Fruit fly (Drosophila melanogaster) whole organism, embryonic: ENCODE measurements around the gene CG13884.

Experiments
- ATbp ChIP-seq: fragments of 200-800 bp; sonication (Bioruptor generic); optimal IDR thresholded peaks from 2 replicates; lab custom pipeline; 2017; ENCODE audit warnings: missing biosample characterization, mild to moderate bottlenecking, missing genetic modification characterization, missing genetic modification reagents
- Antp ChIP-seq: fragments of 200-800 bp; sonication (Bioruptor generic); optimal IDR thresholded peaks from 3 replicates; lab custom pipeline; 2016; ENCODE audit warnings: missing biosample characterization, missing genetic modification characterization
- B-H2 ChIP-seq: fragments of 200-800 bp; sonication (Bioruptor generic); optimal IDR thresholded peaks from 2 replicates; lab custom pipeline; 2018; ENCODE audit warnings: missing biosample characterization, mild to moderate bottlenecking, missing genetic modification characterization
- CG10147 ChIP-seq: fragments of 200-800 bp; sonication (Bioruptor generic); optimal IDR thresholded peaks from 2 replicates; lab custom pipeline; 2019; ENCODE audit warnings: missing biosample characterization, mild to moderate bottlenecking, missing genetic modification characterization, moderate library complexity
- CG11504 ChIP-seq: fragments of 200-800 bp; sonication (Bioruptor generic); optimal IDR thresholded peaks from 3 replicates; lab custom pipeline; 2019; ENCODE audit warnings: missing biosample characterization, mild to moderate bottlenecking, missing genetic modification characterization, moderate library complexity
- CG12659 ChIP-seq: fragments of 200-800 bp; sonication (Bioruptor generic); optimal IDR thresholded peaks from 3 replicates; lab custom pipeline; 2017; ENCODE audit warnings: mild to moderate bottlenecking, missing biosample characterization, missing genetic modification reagents, missing genetic modification characterization
- CG15269 ChIP-seq: fragments of 200-800 bp; sonication (Bioruptor generic); optimal IDR thresholded peaks from 2 replicates; lab custom pipeline; 2018; ENCODE audit warnings: missing biosample characterization, mild to moderate bottlenecking, missing genetic modification characterization, moderate library complexity
- CG1529 ChIP-seq: fragments of 200-800 bp; sonication (Bioruptor generic); optimal IDR thresholded peaks from 3 replicates; lab custom pipeline; 2018; ENCODE audit warnings: missing biosample characterization, missing genetic modification characterization
- CG15479 ChIP-seq: fragments of 200-800 bp; sonication (Bioruptor generic); optimal IDR thresholded peaks from 3 replicates; lab custom pipeline; 2019; ENCODE audit warnings: missing biosample characterization, mild to moderate bottlenecking, missing genetic modification characterization, moderate library complexity
- CG30431 ChIP-seq: fragments of 200-800 bp; sonication (Bioruptor generic); optimal IDR thresholded peaks from 2 replicates; lab custom pipeline; 2017; ENCODE audit warnings: missing biosample characterization, missing genetic modification characterization
- CG31441 ChIP-seq: fragments of 200-800 bp; sonication (Bioruptor generic); IDR thresholded peaks from 2 replicates; pipeline ENCODE4 v1.3.6; 2022; ENCODE audit warnings: missing biosample characterization, missing genetic modification characterization
- CG32767 ChIP-seq: fragments of 200-800 bp; sonication (Bioruptor generic); IDR thresholded peaks from 2 replicates; pipeline ENCODE4 v1.3.6; 2022; ENCODE audit warnings: missing biosample characterization, missing genetic modification characterization
- CG33213 ChIP-seq: fragments of 200-800 bp; sonication (Bioruptor generic); optimal IDR thresholded peaks from 3 replicates; lab custom pipeline; 2016; ENCODE audit warnings: missing biosample characterization, missing genetic modification characterization
- CG33557 ChIP-seq: fragments of 200-800 bp; sonication (Bioruptor generic); optimal IDR thresholded peaks from 2 replicates; lab custom pipeline; 2019; ENCODE audit warnings: missing biosample characterization, mild to moderate bottlenecking, missing genetic modification characterization, moderate library complexity
- CG34422 ChIP-seq: fragments of 200-800 bp; sonication (Bioruptor generic); IDR thresholded peaks from 3 replicates; pipeline ENCODE4 v1.3.6; 2022; ENCODE audit warnings: missing biosample characterization, missing genetic modification characterization
- CG3726 ChIP-seq: fragments of 200-800 bp; sonication (Bioruptor generic); IDR thresholded peaks from 3 replicates; pipeline ENCODE4, ENCODE4 v1.3.6; 2022; ENCODE audit warnings: missing biosample characterization, missing genetic modification characterization
- CG43689 ChIP-seq: fragments of 200-800 bp; sonication (Bioruptor generic); IDR thresholded peaks from 2 replicates; pipeline ENCODE4 v1.3.6; 2022; ENCODE audit warnings: missing biosample characterization, missing genetic modification characterization
- CG6175 ChIP-seq: fragments of 200-800 bp; sonication (Bioruptor generic); IDR thresholded peaks from 3 replicates; pipeline ENCODE4 v1.3.6; 2022; ENCODE audit warnings: missing biosample characterization, missing genetic modification characterization
- CG6683 ChIP-seq: fragments of 200-800 bp; sonication (Bioruptor generic); optimal IDR thresholded peaks from 2 replicates; lab custom pipeline; 2017; ENCODE audit warnings: missing biosample characterization, mild to moderate bottlenecking, missing genetic modification characterization, missing genetic modification reagents
- CG7271 ChIP-seq: fragments of 200-800 bp; sonication (Bioruptor generic); optimal IDR thresholded peaks from 2 replicates; lab custom pipeline; 2018; ENCODE audit warnings: missing biosample characterization, mild to moderate bottlenecking, missing genetic modification characterization, moderate library complexity
- CG8290 ChIP-seq, 3 experiments: fragments of 200-800 bp; sonication (Bioruptor generic); optimal IDR thresholded peaks; 2 replicates each; lab custom pipeline; 2016 to 2019; ENCODE audit warnings: missing biosample characterization in 3 of 3, missing genetic modification characterization in 3 of 3, mild to moderate bottlenecking in 2 of 3, moderate library complexity in 1 of 3
- CG8388 ChIP-seq: fragments of 200-800 bp; sonication (Bioruptor generic); optimal IDR thresholded peaks from 2 replicates; lab custom pipeline; 2019; ENCODE audit warnings: missing biosample characterization, mild to moderate bottlenecking, missing genetic modification characterization, moderate library complexity
- D19A ChIP-seq: fragments of 200-800 bp; optimal IDR thresholded peaks from 3 replicates; lab custom pipeline; 2019; ENCODE audit warnings: missing biosample characterization, mild to moderate bottlenecking, missing genetic modification characterization, moderate library complexity
- Dad ChIP-seq: fragments of 200-800 bp; sonication (Bioruptor generic); optimal IDR thresholded peaks from 3 replicates; lab custom pipeline; 2016; ENCODE audit warnings: missing biosample characterization, missing genetic modification characterization
- Gug ChIP-seq: fragments of 200-800 bp; sonication (Bioruptor generic); IDR thresholded peaks from 4 replicates; pipeline ENCODE4 v1.3.6; 2022; ENCODE audit warnings: missing biosample characterization, missing genetic modification characterization
- HLHmδ ChIP-seq: fragments of 200-800 bp; sonication (Bioruptor generic); optimal IDR thresholded peaks from 2 replicates; lab custom pipeline; 2018; ENCODE audit warnings: missing biosample characterization, mild to moderate bottlenecking, missing genetic modification characterization, moderate library complexity
- HmgD ChIP-seq: fragments of 200-800 bp; sonication (Bioruptor generic); optimal IDR thresholded peaks from 3 replicates; lab custom pipeline; 2016; ENCODE audit warnings: missing biosample characterization, missing genetic modification characterization
- Lhr ChIP-seq: fragments of 200-800 bp; sonication (Bioruptor generic); optimal IDR thresholded peaks from 3 replicates; lab custom pipeline; 2017; ENCODE audit warnings: mild to moderate bottlenecking, missing biosample characterization, missing genetic modification reagents, missing genetic modification characterization
- MBD-R2 ChIP-seq: fragments of 200-800 bp; sonication (Bioruptor generic); IDR thresholded peaks from 2 replicates; pipeline ENCODE4 v1.3.6; 2022; ENCODE audit warnings: missing biosample characterization, missing genetic modification characterization
- Mad ChIP-seq: fragments of 200-800 bp; sonication (Bioruptor generic); optimal IDR thresholded peaks from 2 replicates; lab custom pipeline; 2016; ENCODE audit warnings: missing biosample characterization, missing genetic modification characterization
- Med ChIP-seq: fragments of 200-800 bp; sonication (Bioruptor generic); peaks from one replicate; lab custom pipeline; 2016; ENCODE audit warnings: missing biosample characterization, missing genetic modification characterization, mild to moderate bottlenecking, inconsistent platforms, moderate library complexity
- Myb ChIP-seq: fragments of 200-800 bp; sonication (Bioruptor generic); optimal IDR thresholded peaks from 2 replicates; lab custom pipeline; 2016; ENCODE audit warnings: missing biosample characterization, missing genetic modification characterization
- Neu2 ChIP-seq: fragments of 200-800 bp; sonication (Bioruptor generic); optimal IDR thresholded peaks from 3 replicates; lab custom pipeline; 2016; ENCODE audit warnings: missing biosample characterization, missing genetic modification characterization, borderline replicate concordance
- Oaz ChIP-seq: fragments of 200-800 bp; sonication (Bioruptor generic); IDR thresholded peaks from 2 replicates; pipeline ENCODE4 v1.3.6; 2022; ENCODE audit warnings: missing biosample characterization, missing genetic modification characterization
- Sox102F ChIP-seq: fragments of 200-800 bp; sonication (Bioruptor generic); optimal IDR thresholded peaks from 2 replicates; lab custom pipeline; 2018; ENCODE audit warnings: missing biosample characterization, mild to moderate bottlenecking, missing genetic modification characterization, moderate library complexity
- br ChIP-seq: fragments of >200 bp; optimal IDR thresholded peaks from 2 replicates; lab custom pipeline; 2017
- fd3F ChIP-seq: fragments of 200-800 bp; sonication (Bioruptor generic); optimal IDR thresholded peaks from 2 replicates; lab custom pipeline; 2018; ENCODE audit warnings: missing biosample characterization, mild to moderate bottlenecking, missing genetic modification characterization, moderate library complexity
- hb ChIP-seq: fragments of 200-800 bp; sonication (Bioruptor generic); IDR thresholded peaks from 3 replicates; pipeline ENCODE4 v1.3.6; 2022; ENCODE audit warnings: missing biosample characterization, missing genetic modification characterization; ENCODE audit not compliant: partially characterized antibody
- knrl ChIP-seq: fragments of 200-800 bp; sonication (Bioruptor generic); IDR thresholded peaks from 3 replicates; pipeline ENCODE4 v1.3.6; 2022; ENCODE audit warnings: missing biosample characterization, missing genetic modification characterization; ENCODE audit not compliant: partially characterized antibody
- p53 ChIP-seq: fragments of 200-800 bp; sonication (Bioruptor generic); optimal IDR thresholded peaks from 2 replicates; lab custom pipeline; 2016; ENCODE audit warnings: missing biosample characterization, missing genetic modification characterization
- pnt ChIP-seq: fragments of 200-800 bp; sonication (Bioruptor generic); optimal IDR thresholded peaks from 3 replicates; lab custom pipeline; 2016; ENCODE audit warnings: missing biosample characterization, missing genetic modification characterization
- pros ChIP-seq: fragments of 200-800 bp; sonication (Bioruptor generic); optimal IDR thresholded peaks from 3 replicates; lab custom pipeline; 2019; ENCODE audit warnings: missing biosample characterization, mild to moderate bottlenecking, missing genetic modification characterization, moderate library complexity
- row ChIP-seq: fragments of 200-800 bp; sonication (Bioruptor generic); IDR thresholded peaks from 3 replicates; pipeline ENCODE4 v1.3.6; 2022; ENCODE audit warnings: missing biosample characterization, missing genetic modification characterization
- sens ChIP-seq: fragments of 200-800 bp; sonication (Bioruptor generic); peaks from one replicate; lab custom pipeline; 2016; ENCODE audit warnings: missing biosample characterization, missing genetic modification characterization
- sima ChIP-seq: fragments of 200-800 bp; sonication (Bioruptor generic); optimal IDR thresholded peaks from 2 replicates; lab custom pipeline; 2016; ENCODE audit warnings: missing biosample characterization, missing genetic modification characterization
- sisA ChIP-seq: fragments of 200-800 bp; sonication (Bioruptor generic); IDR thresholded peaks from 2 replicates; pipeline ENCODE4 v1.3.6; 2022; ENCODE audit warnings: missing biosample characterization, missing genetic modification characterization
- sna ChIP-seq: fragments of 200-800 bp; sonication (Bioruptor generic); IDR thresholded peaks from 2 replicates; pipeline ENCODE4 v1.3.6; 2022; ENCODE audit warnings: missing biosample characterization, missing genetic modification characterization; ENCODE audit not compliant: partially characterized antibody
- trh ChIP-seq: fragments of 200-800 bp; sonication (Bioruptor generic); optimal IDR thresholded peaks from 2 replicates; lab custom pipeline; 2016; ENCODE audit warnings: missing biosample characterization, missing genetic modification characterization
- unpg ChIP-seq: fragments of 200-800 bp; sonication (Bioruptor generic); optimal IDR thresholded peaks from 3 replicates; lab custom pipeline; 2018; ENCODE audit warnings: missing biosample characterization, mild to moderate bottlenecking, missing genetic modification characterization, moderate library complexity
- wek ChIP-seq: fragments of 200-800 bp; sonication (Bioruptor generic); optimal IDR thresholded peaks from 3 replicates; lab custom pipeline; 2018; ENCODE audit warnings: missing biosample characterization, mild to moderate bottlenecking, missing genetic modification characterization, moderate library complexity
- wor ChIP-seq: fragments of 200-800 bp; sonication (Bioruptor generic); IDR thresholded peaks from 2 replicates; pipeline ENCODE4 v1.3.6; 2022; ENCODE audit warnings: missing biosample characterization, missing genetic modification characterization
- zfh1 ChIP-seq: fragments of 200-800 bp; sonication (Bioruptor generic); IDR thresholded peaks from 3 replicates; pipeline ENCODE4 v1.3.6; 2022; ENCODE audit warnings: missing biosample characterization, missing genetic modification characterization

CG13884 gene

dm6 chr3L:342839-343238, 23.4 kb downstream of the CG13884 start, which contains the start of gene mthl10 (continued):
- no peak for TF ChIP-seq CG6683 (GFP tag; lab: Kevin White, UChicago)
- TF ChIP-seq CG1529 (GFP tag; lab: Kevin White, UChicago) = no peak
- TF ChIP-seq CG43689 (GFP tag; lab: Robert Waterston, UW) = no peak
- TF ChIP-seq CG7271 (tag; lab: Kevin White, UChicago) = no peak
- no peak for TF ChIP-seq ATbp (GFP tag; lab: Kevin White, UChicago)
- no peak for TF ChIP-seq CG8290 (GFP tag; optimal IDR thresholded peaks at IDR 0.05; lab: Kevin White, UChicago)
- TF ChIP-seq CG8290 (tag; optimal IDR thresholded peaks at IDR 0.05; lab: Kevin White, UChicago) = peak in 1 of 2 experiments; percentile 38
- no peak for TF ChIP-seq wor (GFP tag; lab: Robert Waterston, UW)
- no peak for TF ChIP-seq Sox102F (GFP tag; lab: Kevin White, UChicago)
- TF ChIP-seq sna = no peak
- TF ChIP-seq MBD-R2 (GFP tag; lab: Robert Waterston, UW) = peak; percentile 19; the same call in 1 of the 2 replicates
- TF ChIP-seq HmgD (GFP tag; lab: Kevin White, UChicago) = no peak
- TF ChIP-seq CG32767 (GFP tag; lab: Robert Waterston, UW) = no peak
- TF ChIP-seq Gug (GFP tag; lab: Robert Waterston, UW) = no peak
- TF ChIP-seq B-H2 (GFP tag; lab: Kevin White, UChicago) = no peak
- TF ChIP-seq Lhr (GFP tag; lab: Kevin White, UChicago) = peak; percentile 44
- TF ChIP-seq unpg = no peak
- TF ChIP-seq CG33557 (GFP tag; lab: Kevin White, UChicago) = no peak
- TF ChIP-seq Oaz = no peak
- TF ChIP-seq hb (GFP tag; lab: Robert Waterston, UW) = no peak
- no peak for TF ChIP-seq wek (GFP tag; lab: Kevin White, UChicago)
- no peak for TF ChIP-seq CG8388 (GFP tag; lab: Kevin White, UChicago)
- no peak for TF ChIP-seq Antp (GFP tag; lab: Kevin White, UChicago)
- no peak for TF ChIP-seq knrl (GFP tag; lab: Robert Waterston, UW)
- no peak for TF ChIP-seq row (GFP tag; lab: Robert Waterston, UW)
- no peak for TF ChIP-seq HLHmδ
- TF ChIP-seq Med (GFP tag; lab: Kevin White, UChicago) = peak; percentile 39
- no peak for TF ChIP-seq p53
- no peak for TF ChIP-seq zfh1 (GFP tag; lab: Robert Waterston, UW)
- TF ChIP-seq pnt (GFP tag; lab: Kevin White, UChicago) = no peak
- TF ChIP-seq CG11504 (tag; lab: Kevin White, UChicago) = no peak
- TF ChIP-seq sens (GFP tag; lab: Kevin White, UChicago) = no peak
- no peak for TF ChIP-seq CG30431 (GFP tag; lab: Kevin White, UChicago)
- TF ChIP-seq fd3F = no peak
- no peak for TF ChIP-seq CG31441 (GFP tag; lab: Robert Waterston, UW)
- no peak for TF ChIP-seq D19A (tag; lab: Kevin White, UChicago)
- TF ChIP-seq Myb (GFP tag; lab: Kevin White, UChicago) = peak; percentile 13
- no peak for TF ChIP-seq Neu2 (GFP tag; lab: Kevin White, UChicago)
- TF ChIP-seq sisA = no peak
- no peak for TF ChIP-seq CG15479 (GFP tag; lab: Kevin White, UChicago)
- TF ChIP-seq br (lab: Kevin White, UChicago) = no peak
- TF ChIP-seq CG10147 = no peak
- TF ChIP-seq trh (GFP tag; lab: Kevin White, UChicago) = no peak
- TF ChIP-seq CG34422 (GFP tag; lab: Robert Waterston, UW) = no peak
- TF ChIP-seq CG15269 (tag; lab: Kevin White, UChicago) = no peak
- TF ChIP-seq CG6175 = no peak
- TF ChIP-seq CG3726 (GFP tag; lab: Robert Waterston, UW) = no peak
- no peak for TF ChIP-seq Dad (GFP tag; lab: Kevin White, UChicago)
- TF ChIP-seq Mad (GFP tag; lab: Kevin White, UChicago) = no peak
- TF ChIP-seq CG12659 (GFP tag; lab: Kevin White, UChicago) = peak; percentile 10
- no peak for TF ChIP-seq sima
- TF ChIP-seq CG33213 (GFP tag; lab: Kevin White, UChicago) = no peak
- TF ChIP-seq pros (GFP tag; lab: Kevin White, UChicago) = no peak
